Fruit fly (Drosophila melanogaster) whole organism, prepupa: ENCODE measurements around the gene bi.

ENCODE experiments used
- Blimp-1 ChIP-seq: fragments of 200-800 bp; sonication (Bioruptor generic); optimal IDR thresholded peaks from 3 replicates; lab custom pipeline; 2017; ENCODE audit warnings: missing biosample characterization, missing genetic modification characterization, mild to moderate bottlenecking, moderate library complexity, missing genetic modification reagents
- CG10631 ChIP-seq: fragments of 200-800 bp; sonication (Bioruptor generic); optimal IDR thresholded peaks from 2 replicates; lab custom pipeline; 2016; ENCODE audit warnings: missing biosample characterization, missing genetic modification characterization
- CG11294 ChIP-seq: fragments of 200-800 bp; sonication (Bioruptor generic); IDR thresholded peaks from 2 replicates; pipeline ENCODE4 v1.3.6; 2022; ENCODE audit warnings: missing biosample characterization, missing genetic modification characterization
- CG1621 ChIP-seq: fragments of 200-800 bp; sonication (Bioruptor generic); optimal IDR thresholded peaks from 3 replicates; lab custom pipeline; 2018; ENCODE audit warnings: missing biosample characterization, mild to moderate bottlenecking, missing genetic modification characterization
- CG3032 ChIP-seq: fragments of 200-800 bp; optimal IDR thresholded peaks from 2 replicates; lab custom pipeline; 2019; ENCODE audit warnings: missing biosample characterization, mild to moderate bottlenecking, missing genetic modification characterization, moderate library complexity
- CG34406 ChIP-seq: fragments of 200-800 bp; sonication (Bioruptor generic); optimal IDR thresholded peaks from 3 replicates; lab custom pipeline; 2016; ENCODE audit warnings: missing biosample characterization, missing genetic modification characterization
- CG3919 ChIP-seq: fragments of 200-800 bp; sonication (Bioruptor generic); optimal IDR thresholded peaks from 3 replicates; lab custom pipeline; 2016; ENCODE audit warnings: missing biosample characterization, missing genetic modification characterization
- CG4318 ChIP-seq: fragments of 200-800 bp; sonication (Bioruptor generic); optimal IDR thresholded peaks from 3 replicates; lab custom pipeline; 2017; ENCODE audit warnings: missing biosample characterization, mild to moderate bottlenecking, missing genetic modification characterization
- CG6163 ChIP-seq: fragments of 200-800 bp; sonication (Bioruptor generic); IDR thresholded peaks from 3 replicates; pipeline ENCODE4 v1.3.6; 2022; ENCODE audit warnings: missing biosample characterization, missing genetic modification characterization
- CG6792 ChIP-seq: fragments of 200-800 bp; sonication (Bioruptor generic); optimal IDR thresholded peaks from 3 replicates; lab custom pipeline; 2016; ENCODE audit warnings: missing biosample characterization, missing genetic modification characterization
- CG6808 ChIP-seq: fragments of 200-800 bp; sonication (Bioruptor generic); optimal IDR thresholded peaks from 3 replicates; lab custom pipeline; 2017; ENCODE audit warnings: missing biosample characterization, missing genetic modification characterization, mild to moderate bottlenecking, moderate library complexity, missing genetic modification reagents
- CG6854 ChIP-seq: fragments of 200-800 bp; sonication (Bioruptor generic); optimal IDR thresholded peaks from 2 replicates; lab custom pipeline; 2017; ENCODE audit warnings: missing biosample characterization, mild to moderate bottlenecking, missing genetic modification characterization
- CG7368 ChIP-seq: fragments of 200-800 bp; sonication (Bioruptor generic); optimal IDR thresholded peaks from 3 replicates; lab custom pipeline; 2016; ENCODE audit warnings: missing biosample characterization, missing genetic modification characterization
- CG8632 ChIP-seq: fragments of 200-800 bp; sonication (Bioruptor generic); optimal IDR thresholded peaks from 3 replicates; lab custom pipeline; 2016; ENCODE audit warnings: missing biosample characterization, missing genetic modification characterization
- CG9139 ChIP-seq: fragments of 200-800 bp; sonication (Bioruptor generic); optimal IDR thresholded peaks from 3 replicates; lab custom pipeline; 2017; ENCODE audit warnings: missing biosample characterization, mild to moderate bottlenecking, missing genetic modification characterization
- Eip78C ChIP-seq: fragments of 200-800 bp; sonication (Bioruptor generic); peaks from one replicate; lab custom pipeline; 2016; ENCODE audit warnings: missing biosample characterization, missing genetic modification characterization
- Eip93F ChIP-seq: fragments of 200-800 bp; sonication (Bioruptor generic); optimal IDR thresholded peaks from 2 replicates; lab custom pipeline; 2016; ENCODE audit warnings: missing biosample characterization, mild to moderate bottlenecking, missing genetic modification characterization
- Ets21C ChIP-seq: fragments of 200-800 bp; sonication (Bioruptor generic); optimal IDR thresholded peaks from 3 replicates; lab custom pipeline; 2016; ENCODE audit warnings: missing biosample characterization, missing genetic modification characterization
- Ets96B ChIP-seq: fragments of 200-800 bp; optimal IDR thresholded peaks from 2 replicates; lab custom pipeline; 2019; ENCODE audit warnings: missing biosample characterization, mild to moderate bottlenecking, missing genetic modification characterization, moderate library complexity
- Gug ChIP-seq: fragments of 200-800 bp; sonication (Bioruptor generic); IDR thresholded peaks from 2 replicates; pipeline ENCODE4 v1.3.6; 2022; ENCODE audit warnings: missing biosample characterization, missing genetic modification characterization
- Hr38 ChIP-seq: sonication (Bioruptor generic); optimal IDR thresholded peaks from 2 replicates; lab custom pipeline; 2016; ENCODE audit warnings: missing biosample characterization, missing genetic modification characterization
- Hr4 ChIP-seq: fragments of 200-800 bp; sonication (Bioruptor generic); optimal IDR thresholded peaks from 3 replicates; lab custom pipeline; 2016; ENCODE audit warnings: missing biosample characterization, missing genetic modification characterization
- Met ChIP-seq: fragments of 200-800 bp; sonication (Bioruptor generic); optimal IDR thresholded peaks from 3 replicates; lab custom pipeline; 2016; ENCODE audit warnings: missing biosample characterization, missing genetic modification characterization
- OdsH ChIP-seq: fragments of 200-800 bp; sonication (Bioruptor generic); optimal IDR thresholded peaks from 3 replicates; lab custom pipeline; 2016; ENCODE audit warnings: missing biosample characterization, missing genetic modification characterization
- Smox ChIP-seq: fragments of 200-800 bp; sonication (Bioruptor generic); optimal IDR thresholded peaks from 3 replicates; lab custom pipeline; 2016; ENCODE audit warnings: missing biosample characterization, missing genetic modification characterization
- Sox102F ChIP-seq: fragments of 200-800 bp; sonication (Bioruptor generic); optimal IDR thresholded peaks from 2 replicates; lab custom pipeline; 2016; ENCODE audit warnings: missing biosample characterization, mild to moderate bottlenecking, missing genetic modification characterization
- Sox15 ChIP-seq: fragments of 200-800 bp; sonication (Bioruptor generic); optimal IDR thresholded peaks from 3 replicates; lab custom pipeline; 2016; ENCODE audit warnings: missing biosample characterization, missing genetic modification characterization
- cyc ChIP-seq: fragments of 200-800 bp; sonication (Bioruptor generic); optimal IDR thresholded peaks from 3 replicates; lab custom pipeline; 2016; ENCODE audit warnings: missing biosample characterization, missing genetic modification characterization
- dsx ChIP-seq: fragments of 200-800 bp; optimal IDR thresholded peaks from 3 replicates; lab custom pipeline; 2019; ENCODE audit warnings: missing biosample characterization, mild to moderate bottlenecking, missing genetic modification characterization, moderate library complexity; ENCODE audit not compliant: poor library complexity, severe bottlenecking
- eg ChIP-seq: fragments of 200-800 bp; sonication (Bioruptor generic); IDR thresholded peaks from 3 replicates; pipeline ENCODE4 v1.3.6; 2022; ENCODE audit warnings: missing biosample characterization, missing genetic modification characterization
- esn ChIP-seq: fragments of 200-800 bp; sonication (Bioruptor generic); optimal IDR thresholded peaks from 2 replicates; lab custom pipeline; 2016; ENCODE audit warnings: missing biosample characterization, mild to moderate bottlenecking, missing genetic modification characterization, moderate library complexity
- fd59A ChIP-seq: fragments of 200-800 bp; sonication (Bioruptor generic); optimal IDR thresholded peaks from 2 replicates; lab custom pipeline; 2017; ENCODE audit warnings: missing biosample characterization, mild to moderate bottlenecking, missing genetic modification characterization, missing genetic modification reagents
- fd85E ChIP-seq: fragments of 200-800 bp; sonication (Bioruptor generic); optimal IDR thresholded peaks from 3 replicates; lab custom pipeline; 2016; ENCODE audit warnings: missing biosample characterization, missing genetic modification characterization
- fkh ChIP-seq: fragments of 200-800 bp; sonication (Bioruptor generic); optimal IDR thresholded peaks from 3 replicates; lab custom pipeline; 2017; ENCODE audit warnings: missing biosample characterization, mild to moderate bottlenecking, missing genetic modification characterization, moderate library complexity
- net ChIP-seq: fragments of 200-800 bp; sonication (Bioruptor generic); optimal IDR thresholded peaks from 3 replicates; lab custom pipeline; 2016; ENCODE audit warnings: missing biosample characterization, missing genetic modification characterization
- pdm3 ChIP-seq: fragments of 200-800 bp; sonication (Bioruptor generic); optimal IDR thresholded peaks from 3 replicates; lab custom pipeline; 2016; ENCODE audit warnings: missing biosample characterization, missing genetic modification characterization
- spab ChIP-seq: fragments of 200-800 bp; sonication (Bioruptor generic); optimal IDR thresholded peaks from 2 replicates; lab custom pipeline; 2017; ENCODE audit warnings: missing biosample characterization, mild to moderate bottlenecking, missing genetic modification characterization, missing genetic modification reagents
- ss ChIP-seq, 2 experiments: fragments of 200-800 bp; sonication (Bioruptor generic); optimal IDR thresholded peaks; 2 replicates in 1 of 2; 3 replicates in 1 of 2; lab custom pipeline; 2017 to 2018; ENCODE audit warnings: mild to moderate bottlenecking in 2 of 2, missing biosample characterization in 2 of 2, missing genetic modification characterization in 2 of 2, moderate library complexity in 1 of 2
- svp ChIP-seq: fragments of 200-800 bp; sonication (Bioruptor generic); peaks from one replicate; lab custom pipeline; 2016; ENCODE audit warnings: missing biosample characterization, missing genetic modification characterization
- topi ChIP-seq: fragments of 200-800 bp; sonication (Bioruptor generic); optimal IDR thresholded peaks from 3 replicates; lab custom pipeline; 2016; ENCODE audit warnings: missing biosample characterization, missing genetic modification characterization

bi gene

DNA sequence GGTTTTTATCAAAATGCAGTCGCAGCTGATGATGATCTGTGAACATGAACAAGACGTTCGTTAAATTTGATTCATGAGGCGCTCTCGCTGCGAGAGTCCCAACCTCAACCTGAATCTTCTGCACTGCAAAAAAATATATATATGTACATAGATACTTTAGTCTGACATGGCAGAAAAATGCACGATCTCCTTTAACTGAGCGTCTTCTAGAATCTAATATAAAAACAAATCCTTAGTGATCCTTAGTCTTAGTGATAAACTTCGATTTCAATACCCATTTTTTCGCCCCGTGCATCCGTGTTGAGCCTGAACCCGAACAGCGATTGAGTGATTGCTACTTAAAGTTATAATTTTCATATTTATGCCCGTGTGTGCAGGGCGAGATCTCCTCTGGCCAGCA, 36.9 kb downstream of the bi start (continued):
- TF ChIP-seq svp (peak; percentile 91), CG11294 (no peak), Ets96B (tag; lab: Kevin White, UChicago) (peak; percentile 69), dsx (GFP tag; lab: Kevin White, UChicago) (peak; percentile 57), pdm3 (GFP tag; lab: Kevin White, UChicago) (peak; percentile 77), Met (GFP tag; lab: Kevin White, UChicago) (peak; percentile 88), net (peak; percentile 64), Sox102F (peak; percentile 87), Hr38 (GFP tag; lab: Kevin White, UChicago) (no peak), CG6792 (peak; percentile 82), fd85E (GFP tag; lab: Kevin White, UChicago) (peak; percentile 20), CG9139 (peak; percentile 31), CG10631 (GFP tag; lab: Kevin White, UChicago) (peak; percentile 80), Eip93F (GFP tag; lab: Kevin White, UChicago) (peak; percentile 43), OdsH (GFP tag; lab: Kevin White, UChicago) (peak; percentile 79), CG6854 (GFP tag; lab: Kevin White, UChicago) (peak; percentile 13), Gug (GFP tag; lab: Robert Waterston, UW) (peak; percentile 37; the same call in 1 of the 2 replicates)

DNA sequence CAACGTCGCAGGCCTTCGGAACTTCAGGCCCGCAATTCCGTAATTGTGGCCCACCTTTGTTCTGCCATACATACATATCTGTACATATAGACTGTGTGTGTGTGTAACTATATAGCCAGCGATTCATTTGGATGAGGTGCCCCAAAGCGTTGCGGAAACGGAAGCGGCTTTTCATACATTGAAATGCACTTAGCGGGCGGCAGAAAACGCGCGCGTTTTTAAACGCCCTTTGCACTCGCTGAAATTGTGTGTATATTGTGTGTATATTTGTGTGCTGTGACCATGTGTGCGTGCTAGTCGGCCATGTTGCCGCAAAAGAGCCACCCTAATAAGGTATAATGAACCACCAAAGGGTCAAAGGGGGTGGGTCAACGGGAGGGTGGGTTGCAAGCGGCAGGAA, 40.3 kb downstream of the bi start:
- peak; percentile 16 for TF ChIP-seq svp
- no peak for TF ChIP-seq Hr4 (GFP tag; lab: Kevin White, UChicago)

DNA sequence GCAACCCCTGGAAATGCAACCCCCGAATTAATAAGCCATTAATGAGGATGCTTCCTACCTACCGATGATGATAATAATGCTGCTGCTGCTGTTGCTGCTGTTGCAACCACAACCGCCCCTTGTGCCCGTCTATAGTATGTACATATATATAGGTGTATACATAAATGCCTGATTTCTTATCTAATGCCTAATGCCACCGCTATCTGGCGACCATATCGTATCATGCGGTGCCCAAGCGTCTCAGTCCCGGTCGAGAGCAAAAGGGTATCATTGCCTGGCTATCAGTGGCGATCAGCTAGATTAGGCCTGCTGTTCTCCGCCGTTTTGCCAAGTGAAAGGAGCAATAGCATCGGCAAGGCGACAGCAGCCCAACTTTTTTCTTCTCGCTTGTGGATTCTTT, 42.0 kb downstream of the bi start:
- TF ChIP-seq topi (GFP tag; lab: Kevin White, UChicago) (no peak), CG9139 (no peak), ss (GFP tag; optimal IDR thresholded peaks at IDR 0.05; lab: Kevin White, UChicago) (no peak), pdm3 (GFP tag; lab: Kevin White, UChicago) (no peak)

DNA sequence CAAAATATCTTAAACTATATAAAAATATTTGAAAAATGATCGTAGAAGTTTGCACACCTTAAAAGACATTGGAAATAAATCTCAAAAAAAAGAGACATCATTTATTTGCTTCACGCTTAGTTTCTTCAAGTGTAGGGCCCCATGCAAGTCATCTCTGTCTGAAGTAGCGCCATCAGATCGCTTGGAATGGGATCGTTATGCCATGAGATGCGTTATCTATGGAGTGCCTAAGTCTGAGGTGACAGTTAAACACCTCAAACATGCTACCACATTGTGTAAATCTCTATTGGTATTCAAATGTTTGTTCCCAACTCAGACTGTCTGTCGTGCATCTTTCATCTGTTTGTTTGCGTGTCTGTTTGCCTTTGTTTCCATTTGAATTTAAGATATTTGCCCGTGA, 45.1 kb downstream of the bi start:
- no peak for TF ChIP-seq fd59A
- peak; percentile 71 for TF ChIP-seq fkh (GFP tag; lab: Kevin White, UChicago)

DNA sequence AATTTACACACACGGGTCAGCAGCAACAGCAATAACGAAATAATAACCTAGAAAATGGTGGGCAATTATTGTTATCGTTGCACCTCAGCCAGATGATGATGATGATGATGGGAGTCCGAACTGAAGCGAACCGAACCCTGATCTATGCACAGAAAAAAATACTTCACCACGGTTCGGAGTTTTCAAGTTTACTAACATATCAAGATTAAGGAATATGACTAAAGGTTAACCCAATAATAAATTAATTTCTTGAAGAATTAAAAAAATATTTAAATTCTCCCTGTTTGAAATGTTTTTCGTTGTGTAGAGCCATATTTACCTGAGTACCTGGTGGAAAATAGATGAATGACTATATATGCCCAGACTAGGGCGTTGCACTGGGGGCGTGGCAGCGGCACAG, 47.0 kb downstream of the bi start:
- TF ChIP-seq Eip78C (GFP tag; lab: Kevin White, UChicago) (peak; percentile 36), fkh (GFP tag; lab: Kevin White, UChicago) (no peak), Sox15 (no peak), svp (peak; percentile 45), eg (GFP tag; lab: Robert Waterston, UW) (no peak)
- TF ChIP-seq, all 60 proteins: peak for 2

DNA sequence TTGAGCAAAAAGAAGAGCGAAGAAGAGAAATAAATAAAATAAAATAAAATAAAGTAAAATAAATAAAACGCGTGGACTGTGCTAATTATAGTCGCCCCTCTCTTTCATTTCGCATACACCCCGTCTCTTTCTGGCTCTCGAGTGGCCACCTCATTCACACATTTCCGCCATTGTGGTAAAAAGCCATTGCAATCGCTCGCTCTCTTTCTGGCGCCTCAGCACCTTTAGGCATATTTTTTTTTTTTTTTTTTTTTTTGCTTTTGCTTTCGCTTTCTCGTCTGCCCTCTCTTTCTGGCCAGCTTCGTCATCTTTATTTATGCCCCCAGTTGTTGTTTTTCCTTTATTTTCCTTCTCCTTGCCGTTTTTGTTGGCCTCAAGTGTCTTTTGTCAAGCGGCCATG, 49.3 kb downstream of the bi start:
- TF ChIP-seq CG6163 (GFP tag; lab: Robert Waterston, UW) (peak; percentile 67; the same call in 2 of the 3 replicates), CG11294 (no peak), Sox102F (peak; percentile 21), CG7368 (GFP tag; lab: Kevin White, UChicago) (peak; percentile 3), Eip78C (GFP tag; lab: Kevin White, UChicago) (peak; percentile 37), eg (GFP tag; lab: Robert Waterston, UW) (peak; percentile 31; the same call in 1 of the 3 replicates), Smox (GFP tag; lab: Kevin White, UChicago) (no peak), CG6808 (GFP tag; lab: Kevin White, UChicago) (peak; percentile 58), CG3919 (peak; percentile 7), net (peak; percentile 4), OdsH (GFP tag; lab: Kevin White, UChicago) (no peak), Ets21C (GFP tag; lab: Kevin White, UChicago) (no peak), CG4318 (GFP tag; lab: Kevin White, UChicago) (no peak), esn (GFP tag; lab: Kevin White, UChicago) (no peak), cyc (GFP tag; lab: Kevin White, UChicago) (no peak), CG34406 (GFP tag; lab: Kevin White, UChicago) (no peak), svp (peak; percentile 57), dsx (GFP tag; lab: Kevin White, UChicago) (peak; percentile 34), CG3032 (tag; lab: Kevin White, UChicago) (peak; percentile 47), CG8632 (GFP tag; lab: Kevin White, UChicago) (peak; percentile 39), Ets96B (tag; lab: Kevin White, UChicago) (peak; percentile 45), CG6792 (no peak), CG9139 (peak; percentile 50), CG1621 (tag; lab: Kevin White, UChicago) (no peak), spab (GFP tag; lab: Kevin White, UChicago) (peak; percentile 45), Blimp-1 (GFP tag; lab: Kevin White, UChicago) (peak; percentile 76), ss (GFP tag; optimal IDR thresholded peaks at IDR 0.05; lab: Kevin White, UChicago) (peak; percentile 74 to 78)
